Worm (Caenorhabditis elegans) whole organism, L4 larva: ENCODE data around the gene C47E8.11.

Experiments
- F26F4.8 ChIP-seq: fragments of 200-800 bp; sonication (Bioruptor generic); conservative IDR thresholded peaks from 2 replicates; pipeline ENCODE4 v1.3.6; 2022; ENCODE audit warnings: missing genetic modification characterization, missing compliant biosample characterization
- Y105C5A.15 ChIP-seq: fragments of 200-800 bp; sonication (Bioruptor generic); IDR thresholded peaks from 2 replicates; pipeline ENCODE4 v1.3.6; 2022; ENCODE audit warnings: missing genetic modification characterization, missing compliant biosample characterization
- Y48G9A.11 ChIP-seq: fragments of 200-800 bp; sonication (Bioruptor generic); IDR thresholded peaks from 2 replicates; pipeline ENCODE4 v1.3.6; 2022; ENCODE audit warnings: missing genetic modification reagents, missing genetic modification characterization, missing compliant biosample characterization
- aha-1 ChIP-seq: fragments of 150-350 bp; peaks from one replicate; lab custom pipeline; 2014; ENCODE audit warnings: missing biosample characterization, missing genetic modification characterization
- arid-1 ChIP-seq: fragments of 200-800 bp; sonication (Bioruptor generic); conservative IDR thresholded peaks from 2 replicates; pipeline ENCODE4 v1.3.6; 2022; ENCODE audit warnings: missing genetic modification reagents, missing genetic modification characterization, missing compliant biosample characterization
- attf-4 ChIP-seq: sonication (generic microtip); optimal IDR thresholded peaks from 3 replicates; lab custom pipeline; 2017; ENCODE audit warnings: missing biosample characterization, missing genetic modification characterization
- ceh-28 ChIP-seq: fragments of 150-350 bp; optimal IDR thresholded peaks from 2 replicates; lab custom pipeline; 2014; ENCODE audit warnings: missing biosample characterization, missing genetic modification reagents, missing genetic modification characterization
- ceh-44 ChIP-seq: fragments of 200-800 bp; sonication (Bioruptor generic); IDR thresholded peaks from 2 replicates; pipeline ENCODE4 v1.3.6; 2022; ENCODE audit warnings: missing genetic modification reagents, missing genetic modification characterization, missing compliant biosample characterization
- ceh-62 ChIP-seq: sonication (generic microtip); optimal IDR thresholded peaks from 2 replicates; lab custom pipeline; 2017; ENCODE audit warnings: missing biosample characterization, missing genetic modification characterization
- ceh-82 ChIP-seq: sonication (generic microtip); optimal IDR thresholded peaks from 2 replicates; lab custom pipeline; 2017; ENCODE audit warnings: missing biosample characterization, missing genetic modification characterization
- daf-16 ChIP-seq, 3 experiments: sonication (generic microtip); optimal IDR thresholded peaks; 2 replicates each; lab custom pipeline; 2016 to 2017; ENCODE audit warnings: missing genetic modification characterization in 3 of 3, missing genetic modification reagents in 3 of 3, mild to moderate bottlenecking in 2 of 3, missing compliant biosample characterization in 2 of 3, missing biosample characterization in 1 of 3, moderate library complexity in 1 of 3
- dmd-6 ChIP-seq: fragments of 200-800 bp; sonication (Bioruptor generic); IDR thresholded peaks from 2 replicates; pipeline ENCODE4 v1.3.6; 2022; ENCODE audit warnings: missing genetic modification reagents, missing genetic modification characterization, missing compliant biosample characterization
- dmd-8 ChIP-seq: fragments of 200-800 bp; sonication (Bioruptor generic); IDR thresholded peaks from 2 replicates; pipeline ENCODE4 v1.3.6; 2022; ENCODE audit warnings: missing genetic modification characterization, missing compliant biosample characterization
- duxl-1 ChIP-seq: sonication (generic microtip); optimal IDR thresholded peaks from 2 replicates; lab custom pipeline; 2016; ENCODE audit warnings: mild to moderate bottlenecking, missing genetic modification characterization, moderate library complexity, missing compliant biosample characterization; ENCODE audit not compliant: poor library complexity
- dve-1 ChIP-seq: sonication (generic microtip); optimal IDR thresholded peaks from 2 replicates; lab custom pipeline; 2017; ENCODE audit warnings: antibody characterized with exemption, mild to moderate bottlenecking, missing genetic modification characterization, missing compliant biosample characterization; ENCODE audit not compliant: insufficient read depth
- egl-43 ChIP-seq: fragments of 200-800 bp; sonication (Bioruptor generic); IDR thresholded peaks from 2 replicates; pipeline ENCODE4 v1.3.6; 2022; ENCODE audit warnings: missing genetic modification reagents, missing genetic modification characterization, missing compliant biosample characterization
- gei-8 ChIP-seq: fragments of 200-800 bp; sonication (Bioruptor generic); optimal IDR thresholded peaks from 2 replicates; lab custom pipeline; 2018; ENCODE audit warnings: mild to moderate bottlenecking, missing genetic modification characterization, missing compliant biosample characterization
- hif-1 ChIP-seq, 2 experiments: sonication (generic microtip); optimal IDR thresholded peaks; 2 replicates each; lab custom pipeline; 2016 to 2017; ENCODE audit warnings: missing compliant biosample characterization in 2 of 2, missing genetic modification characterization in 2 of 2, missing genetic modification reagents in 2 of 2, missing genotype in 2 of 2, mild to moderate bottlenecking in 1 of 2
- hlh-11 ChIP-seq: fragments of 200-800 bp; sonication (Bioruptor generic); optimal IDR thresholded peaks from 2 replicates; lab custom pipeline; 2018; ENCODE audit warnings: mild to moderate bottlenecking, missing genetic modification characterization, missing compliant biosample characterization
- jun-1 ChIP-seq: fragments of 150-350 bp; optimal IDR thresholded peaks from 2 replicates; lab custom pipeline; 2014; ENCODE audit warnings: missing biosample characterization, missing genetic modification reagents, missing genetic modification characterization
- lim-7 ChIP-seq: fragments of 200-800 bp; sonication (Bioruptor generic); IDR thresholded peaks from 2 replicates; pipeline ENCODE4 v1.3.6; 2022; ENCODE audit warnings: missing genetic modification characterization, missing compliant biosample characterization
- lin-1 ChIP-seq: fragments of 200-800 bp; sonication (Bioruptor generic); IDR thresholded peaks from 2 replicates; pipeline ENCODE4 v1.3.6; 2022; ENCODE audit warnings: missing genetic modification reagents, missing genetic modification characterization, missing compliant biosample characterization
- lin-29 ChIP-seq: fragments of 200-800 bp; sonication (Bioruptor generic); IDR thresholded peaks from 2 replicates; pipeline ENCODE4 v1.3.6; 2022; ENCODE audit warnings: missing genetic modification reagents, missing genetic modification characterization, missing compliant biosample characterization
- lin-38 ChIP-seq: fragments of 200-800 bp; sonication (Bioruptor generic); IDR thresholded peaks from 2 replicates; pipeline ENCODE4 v1.3.6; 2022; ENCODE audit warnings: missing genetic modification reagents, missing genetic modification characterization, missing compliant biosample characterization
- lin-39 ChIP-seq: fragments of 150-350 bp; optimal IDR thresholded peaks from 2 replicates; lab custom pipeline; 2014; ENCODE audit warnings: missing biosample characterization, missing genetic modification reagents, missing genetic modification characterization
- madf-5 ChIP-seq, 2 experiments: fragments of 200-800 bp; sonication (Bioruptor generic); IDR thresholded peaks; 2 replicates each; pipeline ENCODE4 v1.3.6; 2022; ENCODE audit warnings: missing compliant biosample characterization in 2 of 2, missing genetic modification characterization in 2 of 2
- madf-9 ChIP-seq: fragments of 200-800 bp; sonication (Bioruptor generic); conservative IDR thresholded peaks from 2 replicates; pipeline ENCODE4 v1.3.6; 2022; ENCODE audit warnings: missing genetic modification reagents, missing genetic modification characterization, missing compliant biosample characterization
- mes-2 ChIP-seq: sonication (generic microtip); optimal IDR thresholded peaks from 2 replicates; lab custom pipeline; 2016; ENCODE audit warnings: missing genotype, mild to moderate bottlenecking, missing genetic modification characterization, missing compliant biosample characterization; ENCODE audit not compliant: poor library complexity, severe bottlenecking
- mxl-2 ChIP-seq: fragments of 200-800 bp; sonication (Bioruptor generic); conservative IDR thresholded peaks from 2 replicates; pipeline ENCODE4 v1.3.6; 2022; ENCODE audit warnings: missing genetic modification reagents, missing genetic modification characterization, missing compliant biosample characterization
- nhr-102 ChIP-seq: sonication (generic microtip); optimal IDR thresholded peaks from 2 replicates; lab custom pipeline; 2016; ENCODE audit warnings: mild to moderate bottlenecking, missing genetic modification characterization, moderate library complexity, missing compliant biosample characterization
- nhr-111 ChIP-seq: fragments of 200-800 bp; sonication (Bioruptor generic); optimal IDR thresholded peaks from 2 replicates; lab custom pipeline; 2018; ENCODE audit warnings: mild to moderate bottlenecking, missing genetic modification characterization, missing compliant biosample characterization
- nhr-25 ChIP-seq: sonication (generic microtip); optimal IDR thresholded peaks from 2 replicates; lab custom pipeline; 2017; ENCODE audit warnings: missing genetic modification characterization, mild to moderate bottlenecking, missing compliant biosample characterization, antibody characterized with exemption, moderate library complexity, borderline replicate concordance; ENCODE audit not compliant: insufficient read depth
- nhr-42 ChIP-seq: fragments of 200-800 bp; sonication (Bioruptor generic); IDR thresholded peaks from 2 replicates; pipeline ENCODE4 v1.3.6; 2022; ENCODE audit warnings: missing genetic modification characterization, missing compliant biosample characterization
- nhr-6 ChIP-seq: fragments of 150-350 bp; optimal IDR thresholded peaks from 2 replicates; lab custom pipeline; 2014; ENCODE audit warnings: missing biosample characterization, missing genetic modification characterization
- nhr-76 ChIP-seq: fragments of 150-350 bp; optimal IDR thresholded peaks from 2 replicates; lab custom pipeline; 2014; ENCODE audit warnings: missing biosample characterization, missing genetic modification characterization
- php-3 ChIP-seq: fragments of 200-800 bp; sonication (Bioruptor generic); IDR thresholded peaks from 2 replicates; pipeline ENCODE4 v1.3.6; 2022; ENCODE audit warnings: missing genetic modification reagents, missing genetic modification characterization, missing compliant biosample characterization
- sdz-12 ChIP-seq: fragments of 200-800 bp; sonication (Bioruptor generic); optimal IDR thresholded peaks from 2 replicates; lab custom pipeline; 2018; ENCODE audit warnings: mild to moderate bottlenecking, missing genetic modification characterization, missing compliant biosample characterization
- set-16 ChIP-seq: fragments of 200-800 bp; sonication (Bioruptor generic); IDR thresholded peaks from 2 replicates; pipeline ENCODE4 v1.3.6; 2022; ENCODE audit warnings: missing genetic modification reagents, missing genetic modification characterization, missing compliant biosample characterization
- tag-97 ChIP-seq: fragments of 200-800 bp; sonication (Bioruptor generic); IDR thresholded peaks from 2 replicates; pipeline ENCODE4 v1.3.6; 2022; ENCODE audit warnings: missing genetic modification characterization, missing compliant biosample characterization
- unc-130 ChIP-seq: sonication (generic microtip); optimal IDR thresholded peaks from 2 replicates; lab custom pipeline; 2016; ENCODE audit warnings: missing genetic modification reagents, missing genetic modification characterization, missing compliant biosample characterization
- vab-7 ChIP-seq: fragments of 200-800 bp; sonication (Bioruptor generic); IDR thresholded peaks from 2 replicates; pipeline ENCODE4 v1.3.6; 2022; ENCODE audit warnings: missing genetic modification reagents, missing genetic modification characterization, missing compliant biosample characterization
- zfp-3 ChIP-seq: fragments of 200-800 bp; sonication (Bioruptor generic); conservative IDR thresholded peaks from 2 replicates; pipeline ENCODE4 v1.3.6; 2022; ENCODE audit warnings: missing genetic modification reagents, missing genetic modification characterization, missing compliant biosample characterization
- zip-2 ChIP-seq: fragments of 150-350 bp; optimal IDR thresholded peaks from 2 replicates; lab custom pipeline; 2014; ENCODE audit warnings: missing biosample characterization, missing genetic modification characterization

Gene C47E8.11

ce11 chrV:14687106-14687964, 1.1 kb upstream of the C47E8.11 start (continued):
- peak; percentile 19 for TF ChIP-seq nhr-25 (tag; lab: Kevin White, UChicago)
- TF ChIP-seq gei-8 = peak; percentile 34
- peak; percentile 24 for TF ChIP-seq dve-1 (tag; lab: Kevin White, UChicago)
- TF ChIP-seq lin-39 = no peak
- TF ChIP-seq, all 104 proteins: peak for 18

- TF ChIP-seq hif-1 (tag; optimal IDR thresholded peaks at IDR 0.05; lab: Kevin White, UChicago) (no peak), tag-97 (GFP tag; lab: Robert Waterston, UW) (no peak), nhr-6 (tag; lab: Kevin White, UChicago) (peak; percentile 21), egl-43 (GFP tag; lab: Robert Waterston, UW) (peak; percentile 71), Y48G9A.11 (GFP tag; lab: Robert Waterston, UW) (peak; percentile 29; the same call in 1 of the 2 replicates), ceh-28 (tag; lab: Kevin White, UChicago) (no peak), arid-1 (GFP tag; lab: Robert Waterston, UW) (0 out of 2 replicates have a peak, but pooled peaks have one; percentile 42), unc-130 (GFP tag; lab: Kevin White, UChicago) (peak; percentile 20), vab-7 (peak; percentile 51; the same call in 1 of the 2 replicates), duxl-1 (tag; lab: Kevin White, UChicago) (no peak), ceh-44 (GFP tag; lab: Robert Waterston, UW) (0 out of 2 replicates have a peak, but pooled peaks have one; percentile 42), aha-1 (tag; lab: Kevin White, UChicago) (peak; percentile 35), nhr-76 (no peak), madf-9 (GFP tag; lab: Robert Waterston, UW) (0 out of 2 replicates have a peak, but pooled peaks have one; percentile 22), attf-4 (tag; lab: Kevin White, UChicago) (no peak), set-16 (GFP tag; lab: Robert Waterston, UW) (peak; percentile 4; the same call in 1 of the 2 replicates), F26F4.8 (GFP tag; lab: Robert Waterston, UW) (no peak), lin-1 (peak; percentile 69), Y105C5A.15 (GFP tag; lab: Robert Waterston, UW) (0 out of 2 replicates have a peak, but pooled peaks have one; percentile 15), zfp-3 (GFP tag; lab: Robert Waterston, UW) (0 out of 2 replicates have a peak, but pooled peaks have one; percentile 52), nhr-102 (tag; lab: Kevin White, UChicago) (peak; percentile 3), dmd-6 (GFP tag; lab: Robert Waterston, UW) (peak; percentile 39), lim-7 (GFP tag; lab: Robert Waterston, UW) (peak; percentile 62; the same call in 1 of the 2 replicates), nhr-42 (no peak), ceh-62 (tag; lab: Kevin White, UChicago) (no peak), php-3 (GFP tag; lab: Robert Waterston, UW) (no peak), madf-5 (GFP tag; IDR thresholded peaks at IDR 0.05; lab: Robert Waterston, UW) (peak in 1 of 2 experiments; percentile 55; a peak in 1 of 4 replicates), nhr-111 (GFP tag; lab: Kevin White, UChicago) (no peak), lin-29 (GFP tag; lab: Robert Waterston, UW) (0 out of 2 replicates have a peak, but pooled peaks have one; percentile 10), daf-16 (GFP tag; optimal IDR thresholded peaks at IDR 0.05; lab: Kevin White, UChicago) (no peak), daf-16 (tag; optimal IDR thresholded peaks at IDR 0.05; lab: Kevin White, UChicago) (peak; percentile 38), zip-2 (no peak), hlh-11 (tag; lab: Kevin White, UChicago) (peak; percentile 1), sdz-12 (GFP tag; lab: Kevin White, UChicago) (no peak), mxl-2 (GFP tag; lab: Robert Waterston, UW) (0 out of 2 replicates have a peak, but pooled peaks have one; percentile 3), jun-1 (no peak), lin-38 (GFP tag; lab: Robert Waterston, UW) (peak; percentile 58), ceh-82 (tag; lab: Kevin White, UChicago) (no peak), dmd-8 (GFP tag; lab: Robert Waterston, UW) (peak; percentile 72; the same call in 1 of the 2 replicates), mes-2 (tag; lab: Kevin White, UChicago) (peak; percentile 68)
Measured at ce11 chrV:14689060-14689750, 789 bp downstream of the C47E8.11 start, which contains the start of gene gasr-8. gasr-8 (plus strand) TSS chrV:14689110.
